Fruit fly (Drosophila melanogaster): ENCODE data around the gene chinmo.

chinmo gene

dm6 chr2L:1620797-1621196 lies 30.3 kb upstream of the chinmo start (continued):
- TF ChIP-seq Eip74EF (GFP tag; optimal IDR thresholded peaks at IDR 0.05) (peak in 1 of 2 experiments; percentile 35), odd (GFP tag; optimal IDR thresholded peaks at IDR 0.05) (peak; percentile 47), CG10654 (GFP tag; optimal IDR thresholded peaks at IDR 0.05) (peak; percentile 45), CG12104 (GFP tag; optimal IDR thresholded peaks at IDR 0.05) (peak; percentile 4), CG4424 (GFP tag; optimal IDR thresholded peaks at IDR 0.05) (peak; percentile 37), Ets65A (GFP tag) (peak; percentile 93), CG2889 (GFP tag; IDR thresholded peaks at IDR 0.05) (peak; percentile 71; the same call in 2 of the 3 replicates), CG1602 (GFP tag; optimal IDR thresholded peaks at IDR 0.05) (peak; percentile 38), nmo (GFP tag; optimal IDR thresholded peaks at IDR 0.05) (peak; percentile 50), Atf3 (GFP tag; optimal IDR thresholded peaks at IDR 0.05) (peak; percentile 52), fd96Cb (tag; optimal IDR thresholded peaks at IDR 0.05) (peak; percentile 54), sd (tag; optimal IDR thresholded peaks at IDR 0.05) (peak; percentile 20), CG8290 (GFP tag; optimal IDR thresholded peaks at IDR 0.05) (no peak), CG8290 (tag; optimal IDR thresholded peaks at IDR 0.05) (peak in 1 of 2 experiments; percentile 72), H2.0 (GFP tag; IDR thresholded peaks at IDR 0.05) (peak; percentile 48), CG33557 (GFP tag; optimal IDR thresholded peaks at IDR 0.05) (no peak), CG8089 (GFP tag; optimal IDR thresholded peaks at IDR 0.05) (peak; percentile 43), CG12769 (tag; optimal IDR thresholded peaks at IDR 0.05) (peak; percentile 60), Awh (GFP tag; IDR thresholded peaks at IDR 0.05) (peak; percentile 16; the same call in 1 of the 2 replicates), CG14710 (tag; optimal IDR thresholded peaks at IDR 0.05) (peak; percentile 1), CrebB (tag; optimal IDR thresholded peaks at IDR 0.05) (peak; percentile 53), pum (GFP tag; optimal IDR thresholded peaks at IDR 0.05) (peak; percentile 24), phol (tag; optimal IDR thresholded peaks at IDR 0.05) (peak; percentile 50), CG9437 (GFP tag; optimal IDR thresholded peaks at IDR 0.05) (peak; percentile 39), Optix (GFP tag; IDR thresholded peaks at IDR 0.05) (peak; percentile 67), Ravus (GFP tag; IDR thresholded peaks at IDR 0.05) (peak; percentile 29), onecut (GFP tag; IDR thresholded peaks at IDR 0.05) (peak; percentile 66), Vsx1 (GFP tag; optimal IDR thresholded peaks at IDR 0.05) (no peak), Dek (tag; optimal IDR thresholded peaks at IDR 0.05) (peak; percentile 73), Aef1 (GFP tag; IDR thresholded peaks at IDR 0.05) (peak; percentile 60), HHEX (GFP tag; optimal IDR thresholded peaks at IDR 0.05) (peak; percentile 54), dimm (GFP tag; IDR thresholded peaks at IDR 0.05) (peak; percentile 26), CG3838 (GFP tag; optimal IDR thresholded peaks at IDR 0.05) (no peak), sug (tag; optimal IDR thresholded peaks at IDR 0.05) (peak; percentile 31), PHDP (tag; optimal IDR thresholded peaks at IDR 0.05) (peak; percentile 63), CG4328 (GFP tag; optimal IDR thresholded peaks at IDR 0.05) (peak; percentile 10), D19B (GFP tag; optimal IDR thresholded peaks at IDR 0.05) (no peak), kah (GFP tag; optimal IDR thresholded peaks at IDR 0.05) (no peak), ind (GFP tag; optimal IDR thresholded peaks at IDR 0.05) (peak; percentile 64), grn (GFP tag; optimal IDR thresholded peaks at IDR 0.05) (no peak), her (GFP tag; optimal IDR thresholded peaks at IDR 0.05) (peak; percentile 55), disco-r (GFP tag; optimal IDR thresholded peaks at IDR 0.05) (peak; percentile 6), bcd (GFP tag; optimal IDR thresholded peaks at IDR 0.05) (peak; percentile 59), cato (GFP tag; optimal IDR thresholded peaks at IDR 0.05; ENCODE audit: borderline replicate concordance) (peak; percentile 1), CG3163 (GFP tag; optimal IDR thresholded peaks at IDR 0.05) (peak; percentile 20), zf30C (GFP tag; optimal IDR thresholded peaks at IDR 0.05) (peak; percentile 49), pb (GFP tag; optimal IDR thresholded peaks at IDR 0.05) (peak; percentile 35), Myb (GFP tag; optimal IDR thresholded peaks at IDR 0.05) (peak; percentile 40), CG14050 (GFP tag; IDR thresholded peaks at IDR 0.05) (peak; percentile 49; the same call in 2 of the 3 replicates), sim (GFP tag; IDR thresholded peaks at IDR 0.05) (no peak), Oli (tag; optimal IDR thresholded peaks at IDR 0.05) (peak; percentile 69)
